Worm (Caenorhabditis elegans) whole organism, L1 larva: Measurements from ENCODE around the gene sru-48.

Source experiments
- aha-1 ChIP-seq: fragments of 150-350 bp; optimal IDR thresholded peaks from 2 replicates; lab custom pipeline; 2014; ENCODE audit warnings: missing biosample characterization, missing genetic modification characterization
- ama-1 ChIP-seq: fragments of 150-350 bp; optimal IDR thresholded peaks from 2 replicates; lab custom pipeline; 2014
- elt-2 ChIP-seq: sonication (generic microtip); optimal IDR thresholded peaks from 2 replicates; lab custom pipeline; 2016; ENCODE audit warnings: missing genetic modification characterization, mild to moderate bottlenecking, inconsistent platforms, missing compliant biosample characterization, missing genetic modification reagents
- hpl-2 ChIP-seq: fragments of 150-350 bp; optimal IDR thresholded peaks from 2 replicates; lab custom pipeline; 2014; ENCODE audit warnings: missing biosample characterization, missing genetic modification reagents, missing genetic modification characterization
- lir-3 ChIP-seq: sonication (generic microtip); optimal IDR thresholded peaks from 2 replicates; lab custom pipeline; 2016; ENCODE audit warnings: mild to moderate bottlenecking, missing genetic modification characterization, moderate library complexity, missing compliant biosample characterization; ENCODE audit not compliant: poor library complexity
- mef-2 ChIP-seq: fragments of 150-350 bp; optimal IDR thresholded peaks from 2 replicates; lab custom pipeline; 2014; ENCODE audit warnings: missing biosample characterization, missing genetic modification characterization
- nhr-11 ChIP-seq: fragments of 150-350 bp; optimal IDR thresholded peaks from 2 replicates; lab custom pipeline; 2014; ENCODE audit warnings: missing biosample characterization, missing genetic modification characterization
- nhr-28 ChIP-seq: fragments of 150-350 bp; optimal IDR thresholded peaks from 2 replicates; lab custom pipeline; 2014; ENCODE audit warnings: missing biosample characterization, missing genetic modification characterization
- pag-3 ChIP-seq: sonication (generic microtip); optimal IDR thresholded peaks from 2 replicates; lab custom pipeline; 2017; ENCODE audit warnings: missing genetic modification characterization, mild to moderate bottlenecking, missing compliant biosample characterization, antibody characterized with exemption, borderline replicate concordance; ENCODE audit not compliant: insufficient read depth
- skn-1 ChIP-seq: fragments of 150-350 bp; optimal IDR thresholded peaks from 2 replicates; lab custom pipeline; 2014; ENCODE audit warnings: missing biosample characterization, missing genetic modification characterization
- unc-62 ChIP-seq: fragments of 150-350 bp; optimal IDR thresholded peaks from 2 replicates; lab custom pipeline; 2014; ENCODE audit warnings: missing biosample characterization, missing genetic modification reagents, missing genetic modification characterization
- unc-86 ChIP-seq: sonication (generic microtip); optimal IDR thresholded peaks from 2 replicates; lab custom pipeline; 2016; ENCODE audit warnings: missing genetic modification characterization, missing compliant biosample characterization

DNA sequence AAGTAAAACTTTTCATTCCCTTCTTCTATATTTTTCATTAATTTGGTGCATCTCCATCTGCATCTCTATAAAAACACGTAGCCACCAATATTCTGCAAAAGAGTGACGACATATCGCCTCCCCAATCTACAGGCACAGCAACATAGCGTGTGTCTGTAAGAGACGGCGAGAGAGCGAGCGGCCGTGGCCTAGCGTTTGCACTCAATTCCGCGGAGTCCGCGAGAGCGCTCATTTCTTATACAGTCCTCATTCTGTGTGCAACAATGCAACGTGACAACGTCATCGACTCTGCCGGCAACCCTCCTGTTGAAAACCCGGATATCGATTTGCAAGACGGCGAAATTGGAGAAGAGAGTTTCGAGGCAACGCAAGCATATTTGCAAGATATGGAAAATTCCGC, 25.6 kb downstream of the sru-48 start, which contains the start of gene H28G03.2:
- no peak for TF ChIP-seq aha-1 (tag; lab: Kevin White, UChicago)
- TF ChIP-seq pag-3 (tag; lab: Kevin White, UChicago), result no peak
- no peak for TF ChIP-seq unc-62 (GFP tag; lab: Kevin White, UChicago)
- TF ChIP-seq nhr-11 (tag; lab: Kevin White, UChicago), result no peak
- no peak for TF ChIP-seq unc-86 (tag; lab: Kevin White, UChicago)
- TF ChIP-seq lir-3 (tag; lab: Kevin White, UChicago), result no peak
- no peak for TF ChIP-seq elt-2 (tag; lab: Kevin White, UChicago)
- no peak for TF ChIP-seq skn-1 (tag; lab: Kevin White, UChicago)
- TF ChIP-seq ama-1 (lab: Kevin White, UChicago), result no peak
- no peak for TF ChIP-seq nhr-28
- no peak for TF ChIP-seq hpl-2 (GFP tag; lab: Kevin White, UChicago)
- no peak for TF ChIP-seq mef-2 (tag; lab: Kevin White, UChicago)
